Worm (Caenorhabditis elegans) whole organism, L1 larva: ENCODE measurements around the gene Y57A10A.29.

Source experiments
- C34B4.2 ChIP-seq: sonication (generic microtip); optimal IDR thresholded peaks from 2 replicates; lab custom pipeline; 2017; ENCODE audit warnings: mild to moderate bottlenecking, missing genetic modification characterization, missing compliant biosample characterization
- aha-1 ChIP-seq: fragments of 150-350 bp; optimal IDR thresholded peaks from 2 replicates; lab custom pipeline; 2014; ENCODE audit warnings: missing biosample characterization, missing genetic modification characterization
- alr-1 ChIP-seq: fragments of 200-800 bp; sonication (Bioruptor generic); optimal IDR thresholded peaks from 2 replicates; lab custom pipeline; 2018; ENCODE audit warnings: borderline replicate concordance, mild to moderate bottlenecking, missing genetic modification characterization, missing compliant biosample characterization
- ama-1 ChIP-seq: fragments of 150-350 bp; optimal IDR thresholded peaks from 2 replicates; lab custom pipeline; 2014
- ceh-63 ChIP-seq: fragments of 200-800 bp; sonication (Bioruptor generic); optimal IDR thresholded peaks from 2 replicates; lab custom pipeline; 2018; ENCODE audit warnings: mild to moderate bottlenecking, missing genetic modification characterization, missing compliant biosample characterization
- ces-1 ChIP-seq: fragments of 150-350 bp; optimal IDR thresholded peaks from 2 replicates; lab custom pipeline; 2014; ENCODE audit warnings: missing biosample characterization, missing genetic modification reagents, missing genetic modification characterization
- dpl-1 ChIP-seq, 3 experiments: fragments of 150-350 bp in 2 of 3; sonication (generic microtip) in 1 of 3; optimal IDR thresholded peaks; 2 replicates each; lab custom pipeline; 2014 to 2017; ENCODE audit warnings: missing biosample characterization in 3 of 3, missing genetic modification characterization in 3 of 3, missing genetic modification reagents in 3 of 3
- dsc-1 ChIP-seq: sonication (generic microtip); optimal IDR thresholded peaks from 2 replicates; lab custom pipeline; 2016; ENCODE audit warnings: mild to moderate bottlenecking, missing genetic modification characterization, missing compliant biosample characterization
- efl-1 ChIP-seq, 4 experiments: fragments of 150-350 bp; optimal IDR thresholded peaks in 3 of 4; peaks in 1 of 4; 1 replicate in 1 of 4; 2 replicates in 3 of 4; lab custom pipeline; 2014; ENCODE audit warnings: missing biosample characterization in 2 of 4, missing genetic modification characterization in 2 of 4, missing genetic modification reagents in 2 of 4
- egl-13 ChIP-seq: sonication (generic microtip); optimal IDR thresholded peaks from 2 replicates; lab custom pipeline; 2016; ENCODE audit warnings: missing genotype, missing genetic modification reagents, missing genetic modification characterization, missing compliant biosample characterization
- egl-27 ChIP-seq, 2 experiments: fragments of 150-350 bp in 1 of 2; sonication (generic microtip); optimal IDR thresholded peaks; 3 replicates each; lab custom pipeline; 2017 to 2018; ENCODE audit warnings: missing biosample characterization in 2 of 2, missing genetic modification characterization in 2 of 2, missing genetic modification reagents in 2 of 2
- elt-2 ChIP-seq: sonication (generic microtip); optimal IDR thresholded peaks from 2 replicates; lab custom pipeline; 2016; ENCODE audit warnings: missing genetic modification characterization, mild to moderate bottlenecking, inconsistent platforms, missing compliant biosample characterization, missing genetic modification reagents
- elt-3 ChIP-seq, 6 experiments: fragments of 150-350 bp in 1 of 6; sonication (generic microtip); optimal IDR thresholded peaks; 2 replicates each; lab custom pipeline; 2017 to 2018; ENCODE audit warnings: missing biosample characterization in 6 of 6, missing genetic modification characterization in 6 of 6, inconsistent platforms in 1 of 6
- fkh-10 ChIP-seq: sonication (generic microtip); optimal IDR thresholded peaks from 2 replicates; lab custom pipeline; 2017; ENCODE audit warnings: missing biosample characterization, missing genetic modification reagents, missing genetic modification characterization
- fkh-4 ChIP-seq: sonication (generic microtip); optimal IDR thresholded peaks from 2 replicates; lab custom pipeline; 2016; ENCODE audit warnings: missing compliant biosample characterization, missing genetic modification characterization, borderline replicate concordance
- fkh-8 ChIP-seq: sonication (generic microtip); optimal IDR thresholded peaks from 2 replicates; lab custom pipeline; 2016; ENCODE audit warnings: mild to moderate bottlenecking, missing genetic modification characterization, missing compliant biosample characterization
- fos-1 ChIP-seq: fragments of 150-350 bp; optimal IDR thresholded peaks from 2 replicates; lab custom pipeline; 2014; ENCODE audit warnings: missing biosample characterization, missing genetic modification characterization
- hlh-17 ChIP-seq: fragments of 200-800 bp; sonication (Bioruptor generic); optimal IDR thresholded peaks from 2 replicates; lab custom pipeline; 2018; ENCODE audit warnings: missing genetic modification characterization, mild to moderate bottlenecking, missing compliant biosample characterization, moderate library complexity, borderline replicate concordance
- hlh-4 ChIP-seq: sonication (generic microtip); optimal IDR thresholded peaks from 2 replicates; lab custom pipeline; 2016; ENCODE audit warnings: mild to moderate bottlenecking, missing genetic modification characterization, missing compliant biosample characterization
- hpl-2 ChIP-seq: fragments of 150-350 bp; optimal IDR thresholded peaks from 2 replicates; lab custom pipeline; 2014; ENCODE audit warnings: missing biosample characterization, missing genetic modification reagents, missing genetic modification characterization
- irx-1 ChIP-seq: sonication (generic microtip); optimal IDR thresholded peaks from 2 replicates; lab custom pipeline; 2016; ENCODE audit warnings: missing genetic modification characterization, missing compliant biosample characterization
- lin-15B ChIP-seq: fragments of 150-350 bp; sonication (generic microtip); optimal IDR thresholded peaks from 3 replicates; lab custom pipeline; 2014; ENCODE audit warnings: missing biosample characterization, missing genetic modification characterization
- lir-3 ChIP-seq: sonication (generic microtip); optimal IDR thresholded peaks from 2 replicates; lab custom pipeline; 2016; ENCODE audit warnings: mild to moderate bottlenecking, missing genetic modification characterization, moderate library complexity, missing compliant biosample characterization; ENCODE audit not compliant: poor library complexity
- mab-9 ChIP-seq: fragments of 200-800 bp; sonication (Bioruptor generic); IDR thresholded peaks from 2 replicates; pipeline ENCODE4 v1.3.6; 2022; ENCODE audit warnings: missing genetic modification reagents, missing genetic modification characterization, missing compliant biosample characterization
- mdl-1 ChIP-seq, 2 experiments: fragments of 150-350 bp; optimal IDR thresholded peaks; 2 replicates each; lab custom pipeline; 2014 to 2017; ENCODE audit warnings: missing biosample characterization in 2 of 2, missing genetic modification characterization in 2 of 2, inconsistent platforms in 1 of 2
- mep-1 ChIP-seq: fragments of 150-350 bp; optimal IDR thresholded peaks from 2 replicates; lab custom pipeline; 2014; ENCODE audit warnings: missing biosample characterization, missing genetic modification characterization
- nhr-12 ChIP-seq: sonication (generic microtip); optimal IDR thresholded peaks from 2 replicates; lab custom pipeline; 2017; ENCODE audit warnings: missing biosample characterization, missing genetic modification characterization
- nhr-19 ChIP-seq: fragments of 200-800 bp; sonication (Bioruptor generic); conservative IDR thresholded peaks from 2 replicates; pipeline ENCODE4 v1.3.6; 2022; ENCODE audit warnings: missing genetic modification characterization, missing compliant biosample characterization
- nhr-28 ChIP-seq: fragments of 150-350 bp; optimal IDR thresholded peaks from 2 replicates; lab custom pipeline; 2014; ENCODE audit warnings: missing biosample characterization, missing genetic modification characterization
- nhr-47 ChIP-seq: sonication (generic microtip); optimal IDR thresholded peaks from 2 replicates; lab custom pipeline; 2016; ENCODE audit warnings: mild to moderate bottlenecking, missing genetic modification characterization, moderate library complexity, missing compliant biosample characterization
- nhr-71 ChIP-seq: sonication (generic microtip); optimal IDR thresholded peaks from 2 replicates; lab custom pipeline; 2016; ENCODE audit warnings: mild to moderate bottlenecking, missing genetic modification characterization, moderate library complexity, missing compliant biosample characterization
- nhr-76 ChIP-seq: sonication (generic microtip); optimal IDR thresholded peaks from 2 replicates; lab custom pipeline; 2017; ENCODE audit warnings: missing biosample characterization, missing genetic modification characterization
- nhr-84 ChIP-seq: sonication (generic microtip); optimal IDR thresholded peaks from 2 replicates; lab custom pipeline; 2017; ENCODE audit warnings: missing biosample characterization, missing genetic modification characterization
- nhr-85 ChIP-seq: sonication (generic microtip); peaks from one replicate; lab custom pipeline; 2016; ENCODE audit warnings: missing genetic modification characterization, inconsistent platforms, missing compliant biosample characterization
- pag-3 ChIP-seq: sonication (generic microtip); optimal IDR thresholded peaks from 2 replicates; lab custom pipeline; 2017; ENCODE audit warnings: missing genetic modification characterization, mild to moderate bottlenecking, missing compliant biosample characterization, antibody characterized with exemption, borderline replicate concordance; ENCODE audit not compliant: insufficient read depth
- rnt-1 ChIP-seq: sonication (generic microtip); optimal IDR thresholded peaks from 2 replicates; lab custom pipeline; 2016; ENCODE audit warnings: mild to moderate bottlenecking, missing genetic modification characterization, moderate library complexity, missing compliant biosample characterization
- skn-1 ChIP-seq: fragments of 150-350 bp; optimal IDR thresholded peaks from 2 replicates; lab custom pipeline; 2014; ENCODE audit warnings: missing biosample characterization, missing genetic modification characterization
- snu-23 ChIP-seq: sonication (generic microtip); optimal IDR thresholded peaks from 2 replicates; lab custom pipeline; 2016; ENCODE audit warnings: missing genetic modification characterization, missing compliant biosample characterization
- unc-130 ChIP-seq: fragments of 150-350 bp; optimal IDR thresholded peaks from 2 replicates; lab custom pipeline; 2017; ENCODE audit warnings: missing biosample characterization, missing genetic modification characterization, inconsistent platforms
- unc-62 ChIP-seq: fragments of 150-350 bp; optimal IDR thresholded peaks from 2 replicates; lab custom pipeline; 2014; ENCODE audit warnings: missing biosample characterization, missing genetic modification reagents, missing genetic modification characterization
- unc-98 ChIP-seq: fragments of 200-800 bp; sonication (Bioruptor generic); IDR thresholded peaks from 2 replicates; pipeline ENCODE4 v1.3.6; 2022; ENCODE audit warnings: missing genetic modification characterization, missing compliant biosample characterization
- vab-15 ChIP-seq: sonication (generic microtip); optimal IDR thresholded peaks from 2 replicates; lab custom pipeline; 2017; ENCODE audit warnings: missing genotype, mild to moderate bottlenecking, missing genetic modification characterization, missing compliant biosample characterization
- xbp-1 ChIP-seq: sonication (generic microtip); optimal IDR thresholded peaks from 2 replicates; lab custom pipeline; 2016; ENCODE audit warnings: missing genetic modification characterization, missing compliant biosample characterization
- zag-1 ChIP-seq: fragments of 150-350 bp; optimal IDR thresholded peaks from 2 replicates; lab custom pipeline; 2014; ENCODE audit warnings: missing biosample characterization, missing genetic modification characterization
- ztf-11 ChIP-seq, 2 experiments: sonication (generic microtip); optimal IDR thresholded peaks; 2 replicates each; lab custom pipeline; 2016 to 2017; ENCODE audit warnings: missing genetic modification characterization in 2 of 2, missing biosample characterization in 1 of 2, missing compliant biosample characterization in 1 of 2

Gene Y57A10A.29

DNA sequence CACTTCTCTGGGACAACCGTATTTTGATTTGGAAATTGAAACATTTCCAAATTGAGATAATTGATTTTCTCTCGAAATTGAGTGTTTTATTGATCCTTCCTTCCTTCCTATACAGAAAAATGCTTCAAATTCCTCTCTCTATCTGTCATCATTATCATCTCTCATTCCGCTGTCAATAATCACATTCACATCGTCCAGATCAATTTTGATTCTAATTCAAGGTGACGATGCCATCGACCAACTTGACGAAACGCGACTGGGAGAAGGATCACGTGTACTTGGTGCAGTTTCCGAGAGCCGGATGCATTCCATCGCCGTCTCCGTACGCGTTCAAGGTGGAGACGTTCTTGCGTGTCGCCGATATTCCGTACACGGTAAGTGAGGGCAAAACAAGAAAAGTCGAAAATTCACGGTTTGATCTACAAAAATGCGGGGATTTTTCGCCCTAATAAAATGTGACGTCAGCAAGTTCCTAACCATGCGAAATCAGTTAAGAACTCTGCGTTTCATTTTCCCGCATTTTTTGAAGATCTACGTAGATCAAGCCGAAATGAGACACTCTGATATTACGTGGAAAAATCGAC is 15.3 kb upstream of the Y57A10A.29 start, which contains the start of gene faxc-1 (continued):
- no peak for TF ChIP-seq nhr-28 (tag; lab: Kevin White, UChicago)
- TF ChIP-seq mdl-1 (tag; optimal IDR thresholded peaks at IDR 0.05; lab: Kevin White, UChicago), result no peak
- TF ChIP-seq irx-1 (tag; lab: Kevin White, UChicago), result no peak
- TF ChIP-seq nhr-84 (tag; lab: Kevin White, UChicago), result no peak
- TF ChIP-seq zag-1 (tag; lab: Kevin White, UChicago), result no peak
- no peak for TF ChIP-seq ztf-11 (tag; optimal IDR thresholded peaks at IDR 0.05; lab: Kevin White, UChicago)
- no peak for TF ChIP-seq fkh-8
- no peak for TF ChIP-seq dpl-1 (GFP tag; optimal IDR thresholded peaks at IDR 0.05; lab: Kevin White, UChicago)
- TF ChIP-seq fkh-10 (GFP tag; lab: Kevin White, UChicago), result no peak
- TF ChIP-seq ces-1, result no peak
- TF ChIP-seq hlh-17 (GFP tag; lab: Kevin White, UChicago), result no peak
- TF ChIP-seq snu-23 (GFP tag; lab: Kevin White, UChicago), result peak; percentile 37
- no peak for TF ChIP-seq alr-1 (tag; lab: Kevin White, UChicago)
- TF ChIP-seq hpl-2 (GFP tag; lab: Kevin White, UChicago), result no peak
- no peak for TF ChIP-seq ama-1
- TF ChIP-seq lin-15B, result no peak
- TF ChIP-seq unc-62, result no peak
- TF ChIP-seq fkh-4, result no peak
- TF ChIP-seq aha-1 (tag; lab: Kevin White, UChicago), result no peak
- peak; percentile 39 for TF ChIP-seq nhr-71 (tag; lab: Kevin White, UChicago)
- TF ChIP-seq nhr-76 (tag; lab: Kevin White, UChicago), result no peak
- TF ChIP-seq hlh-4, result no peak
- peak; percentile 54 for TF ChIP-seq unc-130 (tag; lab: Kevin White, UChicago)
- no peak for TF ChIP-seq mab-9
- no peak for TF ChIP-seq egl-27 (tag; optimal IDR thresholded peaks at IDR 0.05; lab: Kevin White, UChicago)
- no peak for TF ChIP-seq dsc-1 (tag; lab: Kevin White, UChicago)
- TF ChIP-seq nhr-47 (tag; lab: Kevin White, UChicago), result peak; percentile 9
- no peak for TF ChIP-seq egl-13 (tag; lab: Kevin White, UChicago)
- no peak for TF ChIP-seq fos-1
- no peak for TF ChIP-seq rnt-1 (tag; lab: Kevin White, UChicago)
- TF ChIP-seq ceh-63 (GFP tag; lab: Kevin White, UChicago), result no peak

DNA sequence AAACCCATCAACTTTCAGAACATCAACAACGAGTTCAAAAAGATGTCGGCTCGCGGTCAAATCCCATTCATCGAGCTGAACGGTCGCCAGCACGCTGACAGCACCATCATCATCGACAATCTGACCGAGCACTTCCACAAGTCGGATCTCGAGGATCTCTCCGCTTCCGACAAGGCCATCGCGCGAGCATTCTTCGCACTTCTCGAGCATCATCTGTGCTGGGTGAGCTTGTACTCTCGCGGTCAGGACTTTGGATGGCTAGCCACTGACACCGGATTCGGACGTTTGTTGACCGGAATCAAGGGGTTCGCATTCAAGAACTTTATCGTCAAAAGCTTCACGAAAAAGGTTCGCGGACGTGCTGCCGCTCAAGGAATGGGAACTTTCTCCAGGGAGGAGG is 14.5 kb upstream of the Y57A10A.29 start:
- TF ChIP-seq fkh-8, result no peak

DNA sequence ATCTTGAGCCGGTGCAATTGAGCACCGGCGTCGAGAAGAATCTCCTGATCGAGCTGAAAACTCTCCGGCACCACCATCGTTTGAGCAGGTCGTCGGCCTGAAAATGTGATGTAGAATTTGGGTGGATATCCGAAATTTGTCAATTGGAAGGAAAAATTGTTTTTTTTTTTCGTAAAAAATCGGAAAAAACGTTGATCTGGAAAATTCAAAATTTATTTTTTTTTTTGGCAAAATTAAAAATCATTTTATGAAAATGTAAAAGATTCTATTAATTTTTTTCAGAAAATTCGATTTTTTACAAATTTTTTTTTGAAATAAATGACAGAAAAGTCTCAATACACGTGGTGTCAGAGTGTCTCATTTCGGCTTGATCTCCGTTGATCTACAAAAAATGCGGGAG is 13.2 kb upstream of the Y57A10A.29 start, which contains the start of gene tric-1B.1:
Gene tric-1B.1 (minus strand): TSS at position 101 of the 400 bp plus-strand sequence.
- TF ChIP-seq skn-1 (tag; lab: Kevin White, UChicago) (no peak), nhr-76 (tag; lab: Kevin White, UChicago) (no peak), efl-1 (optimal IDR thresholded peaks at IDR 0.05; lab: Kevin White, UChicago) (no peak), efl-1 (GFP tag; optimal IDR thresholded peaks at IDR 0.05 in 1 of 2; lab: Kevin White, UChicago) (peak in 1 of 2 experiments; percentile 8), nhr-12 (no peak)
- TF ChIP-seq, all 84 proteins: peak for 1

DNA sequence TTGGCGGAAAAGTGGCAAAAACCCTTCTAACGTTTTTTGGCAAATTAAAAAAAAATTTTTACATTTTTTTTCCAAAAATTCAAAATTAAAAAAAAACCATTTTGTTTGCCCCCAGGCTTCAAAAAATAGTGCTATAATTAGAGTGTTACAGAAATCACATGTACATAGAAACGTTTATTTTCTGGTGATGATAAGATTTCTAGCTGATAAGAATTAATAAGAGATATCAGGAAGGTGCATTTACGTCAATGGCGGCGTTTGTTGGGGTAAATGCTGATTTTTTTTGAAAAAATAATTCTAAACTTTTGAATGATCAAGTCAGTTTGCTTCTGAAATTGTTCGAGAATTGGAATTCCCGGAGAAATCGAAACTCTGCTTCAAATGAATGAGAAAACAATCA is 12.6 kb upstream of the Y57A10A.29 start:
- TF ChIP-seq elt-2 (tag; lab: Kevin White, UChicago) (peak; percentile 9), ama-1 (no peak)

DNA sequence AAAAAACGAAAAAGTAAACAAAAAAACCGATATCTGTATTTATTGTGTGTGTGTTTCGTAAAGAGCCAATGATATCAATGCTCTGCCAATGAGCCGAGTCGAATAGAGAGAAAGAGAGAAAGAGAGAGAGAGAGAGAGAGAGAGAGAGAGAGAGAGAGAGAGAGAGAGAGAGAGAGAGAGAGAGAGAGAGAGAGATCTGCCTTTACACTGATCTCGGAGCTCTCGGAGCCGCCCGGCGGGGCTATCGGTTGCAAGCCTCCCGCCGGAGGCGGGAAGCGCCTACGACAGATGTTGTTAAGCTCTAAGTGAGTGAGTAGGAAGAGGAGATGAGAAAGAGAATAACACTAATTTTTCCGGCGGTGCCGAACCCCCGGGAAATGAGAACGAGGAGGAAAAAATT is 10.5 kb upstream of the Y57A10A.29 start:
- no peak for TF ChIP-seq lir-3 (tag; lab: Kevin White, UChicago)
- no peak for TF ChIP-seq nhr-85 (tag; lab: Kevin White, UChicago)
- TF ChIP-seq fkh-8, result no peak
- TF ChIP-seq C34B4.2 (tag; lab: Kevin White, UChicago), result no peak
- TF ChIP-seq mab-9, result no peak
- no peak for TF ChIP-seq xbp-1
- no peak for TF ChIP-seq vab-15
- peak; percentile 50; the same call in 1 of the 2 replicates for TF ChIP-seq unc-98
- TF ChIP-seq snu-23 (GFP tag; lab: Kevin White, UChicago), result no peak
- TF ChIP-seq nhr-47 (tag; lab: Kevin White, UChicago), result no peak
- no peak for TF ChIP-seq mep-1
- no peak for TF ChIP-seq elt-3 (tag; optimal IDR thresholded peaks at IDR 0.05; lab: Kevin White, UChicago)
- no peak for TF ChIP-seq fkh-10 (GFP tag; lab: Kevin White, UChicago)
- peak; percentile 30 for TF ChIP-seq pag-3 (tag; lab: Kevin White, UChicago)
- peak; percentile 74 for TF ChIP-seq nhr-19 (GFP tag; lab: Robert Waterston, UW)
